3 fruit fly cellular contexts compared by ENCODE assay signal in the genomic region with DNA sequence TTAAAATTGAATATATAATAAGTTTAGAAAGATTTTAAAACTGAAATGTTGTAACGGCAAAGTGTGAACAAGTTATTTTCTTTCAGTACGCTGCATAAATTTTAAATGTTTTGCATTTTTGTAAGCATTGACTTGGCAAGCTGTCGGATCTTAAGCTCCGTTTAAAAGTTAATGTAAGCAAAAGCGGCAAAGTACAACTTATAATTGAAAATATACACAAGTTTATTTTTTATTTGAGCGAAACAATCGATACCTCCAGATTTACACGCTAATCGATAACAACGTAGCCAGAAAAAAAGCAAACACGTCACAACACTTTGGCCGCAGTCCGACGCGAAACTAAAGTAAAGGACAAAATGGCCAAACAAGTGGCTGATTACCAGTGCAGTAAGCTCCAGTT.
A peak's percentile ranks its signal among the peaks of the same experiment; 100 is the strongest.
TF ChIP-seq lines count a peak whose summit lies in the region.

Gene Catsup (plus strand): TSS at position 273 of the 400 bp plus-strand sequence.

- no peak for TF ChIP-seq CTCF in whole organism, embryonic (GFP tag; optimal IDR thresholded peaks at IDR 0.05; lab: Kevin White, UChicago)

TF ChIP-seq in whole organism, adult, 20 proteins besides CTCF, POLR2A, EP300 and RAD21:
- no peak for TF ChIP-seq CG14711 (tag; optimal IDR thresholded peaks at IDR 0.05; lab: Kevin White, UChicago)
- TF ChIP-seq cic (GFP tag; optimal IDR thresholded peaks at IDR 0.05; lab: Kevin White, UChicago), result no peak
- TF ChIP-seq Hr96 (GFP tag; optimal IDR thresholded peaks at IDR 0.05; lab: Kevin White, UChicago), result no peak
- TF ChIP-seq CG7101 (tag; optimal IDR thresholded peaks at IDR 0.05; lab: Kevin White, UChicago), result no peak
- no peak for TF ChIP-seq Crg-1 (GFP tag; optimal IDR thresholded peaks at IDR 0.05; lab: Kevin White, UChicago)
- TF ChIP-seq bab1 (GFP tag; optimal IDR thresholded peaks at IDR 0.05; lab: Kevin White, UChicago), result peak; percentile 2

TF ChIP-seq in whole organism, embryonic, 481 proteins besides CTCF, POLR2A, EP300 and RAD21 (continues in another document):
- TF ChIP-seq CG3838 (GFP tag; optimal IDR thresholded peaks at IDR 0.05; lab: Kevin White, UChicago) (no peak), CG15514 (GFP tag; optimal IDR thresholded peaks at IDR 0.05; lab: Kevin White, UChicago) (peak; percentile 18), shn (GFP tag; optimal IDR thresholded peaks at IDR 0.05; lab: Kevin White, UChicago) (no peak), Deaf1 (tag; optimal IDR thresholded peaks at IDR 0.05; lab: Kevin White, UChicago) (no peak), knrl (GFP tag; IDR thresholded peaks at IDR 0.05; lab: Robert Waterston, UW; ENCODE audit: partially characterized antibody) (peak; percentile 75), Stat92E (GFP tag; optimal IDR thresholded peaks at IDR 0.05; lab: Kevin White, UChicago) (no peak), vnd (GFP tag; IDR thresholded peaks at IDR 0.05; lab: Robert Waterston, UW; ENCODE audit: partially characterized antibody) (peak; percentile 49; the same call in 1 of the 3 replicates), Atf-2 (GFP tag; optimal IDR thresholded peaks at IDR 0.05; lab: Kevin White, UChicago) (no peak), BtbVII (GFP tag; optimal IDR thresholded peaks at IDR 0.05; lab: Kevin White, UChicago) (no peak), bbx (GFP tag; IDR thresholded peaks at IDR 0.05; lab: Robert Waterston, UW; ENCODE audit: partially characterized antibody) (peak; percentile 61), E2f2 (GFP tag; IDR thresholded peaks at IDR 0.05; lab: Robert Waterston, UW) (peak; percentile 39; the same call in 1 of the 2 replicates), ci (GFP tag; IDR thresholded peaks at IDR 0.05; lab: Robert Waterston, UW) (no peak), Opbp (GFP tag; IDR thresholded peaks at IDR 0.05; lab: Robert Waterston, UW; ENCODE audit: partially characterized antibody) (peak; percentile 57; the same call in 1 of the 3 replicates), nmo (GFP tag; optimal IDR thresholded peaks at IDR 0.05; lab: Kevin White, UChicago) (no peak), CG34224 (GFP tag; IDR thresholded peaks at IDR 0.05; lab: Robert Waterston, UW; ENCODE audit: partially characterized antibody) (peak; percentile 58), gt (GFP tag; IDR thresholded peaks at IDR 0.05; lab: Robert Waterston, UW) (no peak), hb (GFP tag; IDR thresholded peaks at IDR 0.05; lab: Robert Waterston, UW; ENCODE audit: partially characterized antibody) (peak; percentile 58; the same call in 1 of the 3 replicates), CG7963 (GFP tag; IDR thresholded peaks at IDR 0.05; lab: Robert Waterston, UW; ENCODE audit: partially characterized antibody) (peak; percentile 62; the same call in 2 of the 3 replicates), CG11560 (tag; IDR thresholded peaks at IDR 0.05; lab: Robert Waterston, UW) (no peak), CG4360 (GFP tag; IDR thresholded peaks at IDR 0.05; lab: Robert Waterston, UW) (no peak), pfk (GFP tag; optimal IDR thresholded peaks at IDR 0.05; lab: Kevin White, UChicago) (no peak), en (GFP tag; optimal IDR thresholded peaks at IDR 0.05; lab: Kevin White, UChicago) (no peak), CG7357 (GFP tag; IDR thresholded peaks at IDR 0.05; lab: Robert Waterston, UW) (peak; percentile 82), cwo (GFP tag; optimal IDR thresholded peaks at IDR 0.05; lab: Kevin White, UChicago) (no peak), CG31365 (tag; optimal IDR thresholded peaks at IDR 0.05; lab: Kevin White, UChicago) (no peak), lmd (GFP tag; IDR thresholded peaks at IDR 0.05; lab: Robert Waterston, UW) (no peak), CG30431 (GFP tag; optimal IDR thresholded peaks at IDR 0.05; lab: Kevin White, UChicago) (no peak), CG12659 (GFP tag; optimal IDR thresholded peaks at IDR 0.05; lab: Kevin White, UChicago) (peak; percentile 16), H15 (GFP tag; IDR thresholded peaks at IDR 0.05; lab: Robert Waterston, UW) (no peak), Xbp1 (GFP tag; optimal IDR thresholded peaks at IDR 0.05; lab: Kevin White, UChicago) (peak; percentile 24), unc-4 (GFP tag; IDR thresholded peaks at IDR 0.05; lab: Robert Waterston, UW; ENCODE audit: partially characterized antibody) (peak; percentile 70), Fer1 (GFP tag; optimal IDR thresholded peaks at IDR 0.05; lab: Kevin White, UChicago) (no peak), CG16779 (GFP tag; IDR thresholded peaks at IDR 0.05; lab: Robert Waterston, UW) (no peak), tna (GFP tag; IDR thresholded peaks at IDR 0.05; lab: Robert Waterston, UW; ENCODE audit: partially characterized antibody) (peak; percentile 64), CG3847 (GFP tag; IDR thresholded peaks at IDR 0.05; lab: Robert Waterston, UW) (no peak), wek (GFP tag; optimal IDR thresholded peaks at IDR 0.05; lab: Kevin White, UChicago) (no peak), CG3065 (GFP tag; optimal IDR thresholded peaks at IDR 0.05; lab: Kevin White, UChicago) (no peak), h (optimal IDR thresholded peaks at IDR 0.05; lab: Kevin White, UChicago) (no peak), HmgZ (tag; optimal IDR thresholded peaks at IDR 0.05; lab: Kevin White, UChicago) (peak; percentile 12)

TF ChIP-seq in whole organism, prepupa, 60 proteins besides CTCF, POLR2A, EP300 and RAD21:
- TF ChIP-seq CG3919 (GFP tag; optimal IDR thresholded peaks at IDR 0.05; lab: Kevin White, UChicago) (no peak), Eip78C (GFP tag; lab: Kevin White, UChicago) (peak; percentile 37)
